Worm (Caenorhabditis elegans) whole organism, L3 larva: Measurements from ENCODE around the gene H03G16.1.

Experiments used
- aly-2 ChIP-seq: fragments of 150-350 bp; optimal IDR thresholded peaks from 2 replicates; lab custom pipeline; 2014; ENCODE audit warnings: missing biosample characterization, missing genetic modification characterization
- lin-39 ChIP-seq: fragments of 150-350 bp; optimal IDR thresholded peaks from 2 replicates; lab custom pipeline; 2018; ENCODE audit warnings: missing biosample characterization, missing genetic modification reagents, missing genetic modification characterization
- mml-1 ChIP-seq: fragments of 150-350 bp; sonication (generic microtip); optimal IDR thresholded peaks from 3 replicates; lab custom pipeline; 2014; ENCODE audit warnings: missing biosample characterization, missing genetic modification characterization
- nhr-12 ChIP-seq: fragments of 150-350 bp; optimal IDR thresholded peaks from 2 replicates; lab custom pipeline; 2014; ENCODE audit warnings: missing biosample characterization, missing genetic modification characterization
- nhr-25 ChIP-seq: sonication (generic microtip); optimal IDR thresholded peaks from 2 replicates; lab custom pipeline; 2017; ENCODE audit warnings: missing biosample characterization, missing genetic modification characterization
- nhr-28 ChIP-seq: fragments of 150-350 bp; optimal IDR thresholded peaks from 2 replicates; lab custom pipeline; 2014; ENCODE audit warnings: missing biosample characterization, missing genetic modification characterization
- nhr-76 ChIP-seq: fragments of 150-350 bp; sonication (generic microtip); optimal IDR thresholded peaks from 5 replicates; lab custom pipeline; 2014; ENCODE audit warnings: missing biosample characterization, missing genetic modification characterization
- nhr-77 ChIP-seq: fragments of 150-350 bp; optimal IDR thresholded peaks from 2 replicates; lab custom pipeline; 2014; ENCODE audit warnings: missing biosample characterization, missing genetic modification characterization
- pha-4 ChIP-seq: fragments of 150-350 bp; optimal IDR thresholded peaks from 2 replicates; lab custom pipeline; 2014; ENCODE audit warnings: missing biosample characterization, missing genetic modification reagents, missing genetic modification characterization
- pqm-1 ChIP-seq: fragments of 150-350 bp; optimal IDR thresholded peaks from 2 replicates; lab custom pipeline; 2017; ENCODE audit warnings: missing biosample characterization, missing genetic modification characterization, inconsistent platforms
- ztf-11 ChIP-seq: fragments of 150-350 bp; optimal IDR thresholded peaks from 2 replicates; lab custom pipeline; 2014; ENCODE audit warnings: missing biosample characterization, missing genetic modification characterization
- ztf-4 ChIP-seq: fragments of 150-350 bp; optimal IDR thresholded peaks from 2 replicates; lab custom pipeline; 2014; ENCODE audit warnings: missing biosample characterization, missing genetic modification characterization

- TF ChIP-seq nhr-77 (no peak), nhr-76 (tag; lab: Kevin White, UChicago) (no peak), pha-4 (tag; lab: Kevin White, UChicago) (no peak), ztf-11 (tag; lab: Kevin White, UChicago) (no peak), pqm-1 (tag; lab: Kevin White, UChicago) (no peak), nhr-25 (tag; lab: Kevin White, UChicago) (no peak), ztf-4 (tag; lab: Kevin White, UChicago) (no peak), nhr-28 (tag; lab: Kevin White, UChicago) (no peak), lin-39 (tag; lab: Kevin White, UChicago) (no peak), aly-2 (tag; lab: Kevin White, UChicago) (no peak), nhr-12 (tag; lab: Kevin White, UChicago) (no peak), mml-1 (tag; lab: Kevin White, UChicago) (no peak)
Observed at ce11 chrX:15006847-15007358, 46.8 kb upstream of the H03G16.1 start, which contains the start of gene ergi-2.
